Fruit fly (Drosophila melanogaster) whole organism, embryonic: ENCODE results near the gene CG10194.
A peak's percentile ranks its signal among the peaks of the same experiment; 100 is the strongest.

Experiments used
- CG10959 ChIP-seq: fragments of 200-800 bp; sonication (Bioruptor generic); IDR thresholded peaks from 2 replicates; pipeline ENCODE4 v1.3.6; 2022; ENCODE audit warnings: missing biosample characterization, missing genetic modification characterization
- CG1233 ChIP-seq: fragments of 200-800 bp; sonication (Bioruptor generic); optimal IDR thresholded peaks from 4 replicates; lab custom pipeline; 2018; ENCODE audit warnings: missing biosample characterization, mild to moderate bottlenecking, missing genetic modification characterization
- CG16815 ChIP-seq: fragments of 200-800 bp; sonication (Bioruptor generic); optimal IDR thresholded peaks from 3 replicates; lab custom pipeline; 2017; ENCODE audit warnings: missing biosample characterization, mild to moderate bottlenecking, missing genetic modification characterization
- CG2199 ChIP-seq: fragments of 200-800 bp; sonication (Bioruptor generic); IDR thresholded peaks from 3 replicates; pipeline ENCODE4 v1.3.6; 2022; ENCODE audit warnings: missing biosample characterization, missing genetic modification characterization
- CG2678 ChIP-seq: fragments of 200-800 bp; sonication (Bioruptor generic); optimal IDR thresholded peaks from 3 replicates; lab custom pipeline; 2019; ENCODE audit warnings: missing biosample characterization, mild to moderate bottlenecking, missing genetic modification characterization, moderate library complexity
- CG30020 ChIP-seq: fragments of 200-800 bp; optimal IDR thresholded peaks from 2 replicates; lab custom pipeline; 2019; ENCODE audit warnings: missing biosample characterization, mild to moderate bottlenecking, missing genetic modification characterization, moderate library complexity
- CG3995 ChIP-seq: fragments of 200-800 bp; sonication (Bioruptor generic); optimal IDR thresholded peaks from 3 replicates; lab custom pipeline; 2016; ENCODE audit warnings: missing biosample characterization, missing genetic modification characterization
- CG43689 ChIP-seq: fragments of 200-800 bp; sonication (Bioruptor generic); IDR thresholded peaks from 2 replicates; pipeline ENCODE4 v1.3.6; 2022; ENCODE audit warnings: missing biosample characterization, missing genetic modification characterization
- CG4617 ChIP-seq: fragments of 200-800 bp; sonication (Bioruptor generic); optimal IDR thresholded peaks from 3 replicates; lab custom pipeline; 2016; ENCODE audit warnings: missing biosample characterization, missing genetic modification characterization, borderline replicate concordance
- CG7963 ChIP-seq: fragments of 200-800 bp; sonication (Bioruptor generic); IDR thresholded peaks from 3 replicates; pipeline ENCODE4 v1.3.6; 2022; ENCODE audit warnings: missing biosample characterization, missing genetic modification characterization; ENCODE audit not compliant: partially characterized antibody
- CG8290 ChIP-seq, 3 experiments: fragments of 200-800 bp; sonication (Bioruptor generic); optimal IDR thresholded peaks; 2 replicates each; lab custom pipeline; 2016 to 2019; ENCODE audit warnings: missing biosample characterization in 3 of 3, missing genetic modification characterization in 3 of 3, mild to moderate bottlenecking in 2 of 3, moderate library complexity in 1 of 3
- CG8765 ChIP-seq: fragments of 200-800 bp; sonication (Bioruptor generic); IDR thresholded peaks from 2 replicates; pipeline ENCODE4 v1.3.6; 2022; ENCODE audit warnings: missing biosample characterization, missing genetic modification characterization
- CG9215 ChIP-seq: fragments of 200-800 bp; sonication (Bioruptor generic); IDR thresholded peaks from 2 replicates; pipeline ENCODE4 v1.3.6; 2022; ENCODE audit warnings: missing biosample characterization, missing genetic modification characterization
- CrebB ChIP-seq: fragments of 200-800 bp; sonication (Bioruptor generic); optimal IDR thresholded peaks from 3 replicates; lab custom pipeline; 2018; ENCODE audit warnings: missing biosample characterization, mild to moderate bottlenecking, missing genetic modification characterization
- Dp ChIP-seq: fragments of 200-800 bp; sonication (Bioruptor generic); optimal IDR thresholded peaks from 2 replicates; lab custom pipeline; 2018; ENCODE audit warnings: missing biosample characterization, mild to moderate bottlenecking, missing genetic modification characterization, moderate library complexity
- Dref ChIP-seq: fragments of 200-800 bp; sonication (Bioruptor generic); IDR thresholded peaks from 2 replicates; pipeline ENCODE4 v1.3.6; 2022; ENCODE audit warnings: missing biosample characterization, missing genetic modification characterization
- Gsc ChIP-seq: fragments of 200-800 bp; sonication (Bioruptor generic); IDR thresholded peaks from 2 replicates; pipeline ENCODE4 v1.3.6; 2022; ENCODE audit warnings: missing biosample characterization, missing genetic modification characterization
- Hr78 ChIP-seq, 2 experiments: fragments of 200-800 bp in 1 of 2; fragments of >200 bp in 1 of 2; sonication (Bioruptor generic) in 1 of 2; optimal IDR thresholded peaks; 2 replicates each; lab custom pipeline; 2017 to 2019; ENCODE audit warnings: missing biosample characterization in 2 of 2, missing genetic modification characterization in 2 of 2, mild to moderate bottlenecking in 1 of 2, moderate library complexity in 1 of 2
- Hsf ChIP-seq: fragments of 200-800 bp; sonication (Bioruptor generic); optimal IDR thresholded peaks from 3 replicates; lab custom pipeline; 2016; ENCODE audit warnings: missing biosample characterization, missing genetic modification characterization
- Mad ChIP-seq: fragments of 200-800 bp; sonication (Bioruptor generic); optimal IDR thresholded peaks from 2 replicates; lab custom pipeline; 2016; ENCODE audit warnings: missing biosample characterization, missing genetic modification characterization
- Myb ChIP-seq: fragments of 200-800 bp; sonication (Bioruptor generic); optimal IDR thresholded peaks from 2 replicates; lab custom pipeline; 2016; ENCODE audit warnings: missing biosample characterization, missing genetic modification characterization
- NFAT ChIP-seq: fragments of 200-800 bp; sonication (Bioruptor generic); IDR thresholded peaks from 2 replicates; pipeline ENCODE4 v1.3.6; 2022; ENCODE audit warnings: missing biosample characterization, missing genetic modification characterization
- Neu2 ChIP-seq: fragments of 200-800 bp; sonication (Bioruptor generic); optimal IDR thresholded peaks from 3 replicates; lab custom pipeline; 2016; ENCODE audit warnings: missing biosample characterization, missing genetic modification characterization, borderline replicate concordance
- Rfx ChIP-seq: fragments of 200-800 bp; sonication (Bioruptor generic); IDR thresholded peaks from 2 replicates; pipeline ENCODE4 v1.3.6; 2022; ENCODE audit warnings: missing biosample characterization, missing genetic modification characterization
- Sry-δ ChIP-seq: fragments of 200-800 bp; sonication (Bioruptor generic); optimal IDR thresholded peaks from 2 replicates; lab custom pipeline; 2016; ENCODE audit warnings: missing biosample characterization, missing genetic modification characterization
- Trl ChIP-seq, 3 experiments: fragments of >200 bp in 2 of 3; fragments of 200-800 bp in 1 of 3; sonication (Bioruptor generic) in 1 of 3; optimal IDR thresholded peaks; 2 replicates in 1 of 3; 3 replicates in 2 of 3; lab custom pipeline; 2016 to 2017; ENCODE audit warnings: missing biosample characterization in 1 of 3, missing genetic modification characterization in 1 of 3
- Xbp1 ChIP-seq: fragments of 200-800 bp; sonication (Bioruptor generic); optimal IDR thresholded peaks from 3 replicates; lab custom pipeline; 2016; ENCODE audit warnings: missing biosample characterization, mild to moderate bottlenecking, missing genetic modification characterization
- chinmo ChIP-seq: fragments of 200-800 bp; sonication (Bioruptor generic); IDR thresholded peaks from 4 replicates; pipeline ENCODE4 v1.3.6; 2022; ENCODE audit warnings: missing biosample characterization, missing genetic modification characterization; ENCODE audit not compliant: partially characterized antibody
- en ChIP-seq: fragments of 200-800 bp; sonication (Bioruptor generic); optimal IDR thresholded peaks from 2 replicates; lab custom pipeline; 2016; ENCODE audit warnings: missing biosample characterization, missing genetic modification characterization
- eve ChIP-seq, 2 experiments: fragments of >200 bp; optimal IDR thresholded peaks; 2 replicates each; lab custom pipeline; 2017; ENCODE audit warnings: missing biosample characterization in 2 of 2, missing genetic modification characterization in 2 of 2
- ham ChIP-seq: fragments of 200-800 bp; sonication (Bioruptor generic); IDR thresholded peaks from 2 replicates; pipeline ENCODE4 v1.3.6; 2022; ENCODE audit warnings: missing biosample characterization, missing genetic modification characterization
- hkb ChIP-seq, 2 experiments: fragments of 200-800 bp in 1 of 2; fragments of >200 bp in 1 of 2; sonication (Bioruptor generic) in 1 of 2; IDR thresholded peaks in 1 of 2; optimal IDR thresholded peaks in 1 of 2; 2 replicates each; pipeline versions ENCODE4 v1.3.6 to Lab custom; 2017 to 2022; ENCODE audit warnings: missing biosample characterization in 1 of 2, missing genetic modification characterization in 1 of 2
- insv ChIP-seq, 2 experiments: fragments of 200-800 bp; sonication (Bioruptor generic); optimal IDR thresholded peaks; 3 replicates each; lab custom pipeline; 2016 to 2018; ENCODE audit warnings: missing biosample characterization in 2 of 2, missing genetic modification characterization in 2 of 2
- jumu ChIP-seq: fragments of 200-800 bp; sonication (Bioruptor generic); optimal IDR thresholded peaks from 3 replicates; lab custom pipeline; 2016; ENCODE audit warnings: missing biosample characterization, missing genetic modification characterization
- maf-S ChIP-seq: fragments of 200-800 bp; sonication (Bioruptor generic); optimal IDR thresholded peaks from 2 replicates; lab custom pipeline; 2016; ENCODE audit warnings: missing biosample characterization, missing genetic modification characterization
- p53 ChIP-seq: fragments of 200-800 bp; sonication (Bioruptor generic); optimal IDR thresholded peaks from 2 replicates; lab custom pipeline; 2016; ENCODE audit warnings: missing biosample characterization, missing genetic modification characterization
- pan ChIP-seq, 4 experiments: fragments of >200 bp in 3 of 4; fragments of 200-800 bp in 1 of 4; sonication (Bioruptor generic) in 1 of 4; optimal IDR thresholded peaks in 3 of 4; IDR thresholded peaks in 1 of 4; 2 replicates each; pipeline versions ENCODE4 v1.3.6 to Lab custom; 2017 to 2022; ENCODE audit warnings: missing biosample characterization in 2 of 4, missing genetic modification characterization in 2 of 4, mixed read lengths in 1 of 4
- peb ChIP-seq: fragments of 200-800 bp; sonication (Bioruptor generic); IDR thresholded peaks from 2 replicates; pipeline ENCODE4 v1.3.6; 2022; ENCODE audit warnings: missing biosample characterization, missing genetic modification characterization
- pho ChIP-seq: fragments of 200-800 bp; sonication (Bioruptor generic); optimal IDR thresholded peaks from 2 replicates; lab custom pipeline; 2016; ENCODE audit warnings: missing biosample characterization, missing genetic modification characterization
- phol ChIP-seq: fragments of 200-800 bp; sonication (Bioruptor generic); optimal IDR thresholded peaks from 3 replicates; lab custom pipeline; 2018; ENCODE audit warnings: missing biosample characterization, mild to moderate bottlenecking, missing genetic modification characterization, moderate library complexity
- pzg ChIP-seq: fragments of 200-800 bp; sonication (Bioruptor generic); optimal IDR thresholded peaks from 3 replicates; lab custom pipeline; 2018; ENCODE audit warnings: missing biosample characterization, mild to moderate bottlenecking, missing genetic modification characterization, moderate library complexity
- rib ChIP-seq: fragments of 200-800 bp; sonication (Bioruptor generic); IDR thresholded peaks from 2 replicates; pipeline ENCODE4 v1.3.6; 2022; ENCODE audit warnings: missing biosample characterization, missing genetic modification characterization
- sens ChIP-seq: fragments of 200-800 bp; sonication (Bioruptor generic); peaks from one replicate; lab custom pipeline; 2016; ENCODE audit warnings: missing biosample characterization, missing genetic modification characterization
- sna ChIP-seq: fragments of 200-800 bp; sonication (Bioruptor generic); IDR thresholded peaks from 2 replicates; pipeline ENCODE4 v1.3.6; 2022; ENCODE audit warnings: missing biosample characterization, missing genetic modification characterization; ENCODE audit not compliant: partially characterized antibody
- toy ChIP-seq: fragments of 200-800 bp; sonication (Bioruptor generic); IDR thresholded peaks from 2 replicates; pipeline ENCODE4 v1.3.6; 2022; ENCODE audit warnings: missing biosample characterization, missing genetic modification characterization
- tup ChIP-seq: fragments of 200-800 bp; sonication (Bioruptor generic); optimal IDR thresholded peaks from 2 replicates; lab custom pipeline; 2016; ENCODE audit warnings: missing biosample characterization, mild to moderate bottlenecking, missing genetic modification characterization, moderate library complexity
- twi ChIP-seq: fragments of 200-800 bp; optimal IDR thresholded peaks from 2 replicates; lab custom pipeline; 2019; ENCODE audit warnings: missing biosample characterization, mild to moderate bottlenecking, missing genetic modification characterization, moderate library complexity
- wor ChIP-seq: fragments of 200-800 bp; sonication (Bioruptor generic); IDR thresholded peaks from 2 replicates; pipeline ENCODE4 v1.3.6; 2022; ENCODE audit warnings: missing biosample characterization, missing genetic modification characterization
- zen2 ChIP-seq: fragments of 200-800 bp; sonication (Bioruptor generic); IDR thresholded peaks from 3 replicates; pipeline ENCODE4 v1.3.6; 2022; ENCODE audit warnings: missing biosample characterization, missing genetic modification characterization; ENCODE audit not compliant: partially characterized antibody

The CG10194 gene

dm6 chr2L:19453381-19453780 lies 36.5 kb downstream of the CG10194 start, which contains the start of gene Top2 (continued):
- TF ChIP-seq CG43689, result no peak
- TF ChIP-seq Hsf (GFP tag; lab: Kevin White, UChicago), result peak; percentile 39
- peak; percentile 72; the same call in 2 of the 4 replicates for TF ChIP-seq chinmo (GFP tag; lab: Robert Waterston, UW)
- TF ChIP-seq CG3995 (GFP tag; lab: Kevin White, UChicago), result peak; percentile 100
- peak; percentile 98 for TF ChIP-seq Dref (GFP tag; lab: Robert Waterston, UW)
- peak; percentile 89 for TF ChIP-seq Myb
- peak; percentile 98 for TF ChIP-seq Sry-δ
- peak; percentile 51 for TF ChIP-seq Xbp1 (GFP tag; lab: Kevin White, UChicago)
- no peak for TF ChIP-seq rib (GFP tag; lab: Robert Waterston, UW)
- TF ChIP-seq CG4617 (GFP tag; lab: Kevin White, UChicago), result peak; percentile 82
- TF ChIP-seq wor, result no peak
- TF ChIP-seq twi (tag; lab: Kevin White, UChicago), result peak; percentile 8
- peak; percentile 11 for TF ChIP-seq CG16815
- TF ChIP-seq CG8290 (GFP tag; optimal IDR thresholded peaks at IDR 0.05; lab: Kevin White, UChicago), result peak; percentile 81
- peak in 1 of 2 experiments; percentile 88 for TF ChIP-seq CG8290 (tag; optimal IDR thresholded peaks at IDR 0.05; lab: Kevin White, UChicago)
- TF ChIP-seq Gsc (GFP tag; lab: Robert Waterston, UW), result no peak
- peak; percentile 79; the same call in 2 of the 3 replicates for TF ChIP-seq CG2199 (GFP tag; lab: Robert Waterston, UW)
- TF ChIP-seq Rfx (GFP tag; lab: Robert Waterston, UW), result peak; percentile 63
- peak; percentile 1 for TF ChIP-seq Neu2 (GFP tag; lab: Kevin White, UChicago)
- no peak for TF ChIP-seq Trl (optimal IDR thresholded peaks at IDR 0.05; lab: Kevin White, UChicago)
- TF ChIP-seq Trl (GFP tag; optimal IDR thresholded peaks at IDR 0.05; lab: Kevin White, UChicago), result peak; percentile 6
- TF ChIP-seq sna (GFP tag; lab: Robert Waterston, UW), result peak; percentile 44
- peak; percentile 36 for TF ChIP-seq phol (tag; lab: Kevin White, UChicago)
- peak; percentile 46; the same call in 1 of the 2 replicates for TF ChIP-seq CG9215 (GFP tag; lab: Robert Waterston, UW)
- peak; percentile 55; the same call in 1 of the 2 replicates for TF ChIP-seq NFAT (GFP tag; lab: Robert Waterston, UW)
- no peak for TF ChIP-seq toy
- no peak for TF ChIP-seq CG8765
- no peak for TF ChIP-seq Hr78 (GFP tag; optimal IDR thresholded peaks at IDR 0.05; lab: Kevin White, UChicago)
- no peak for TF ChIP-seq CG1233 (GFP tag; lab: Kevin White, UChicago)
- TF ChIP-seq pan (optimal IDR thresholded peaks at IDR 0.05; lab: Kevin White, UChicago), result no peak
- no peak for TF ChIP-seq pan (GFP tag; optimal IDR thresholded peaks at IDR 0.05 in 1 of 2, IDR thresholded peaks at IDR 0.05 in 1 of 2)
- TF ChIP-seq Dp (GFP tag; lab: Kevin White, UChicago), result peak; percentile 68
- TF ChIP-seq maf-S, result peak; percentile 64
- TF ChIP-seq CrebB (tag; lab: Kevin White, UChicago), result no peak
- TF ChIP-seq peb (GFP tag; lab: Robert Waterston, UW), result no peak
- TF ChIP-seq CG30020 (tag; lab: Kevin White, UChicago), result peak; percentile 70
- peak; percentile 78 for TF ChIP-seq sens (GFP tag; lab: Kevin White, UChicago)
- no peak for TF ChIP-seq eve (GFP tag; optimal IDR thresholded peaks at IDR 0.05; lab: Kevin White, UChicago)
- TF ChIP-seq ham (GFP tag; lab: Robert Waterston, UW), result no peak
- TF ChIP-seq zen2 (GFP tag; lab: Robert Waterston, UW), result peak; percentile 79
- no peak for TF ChIP-seq CG2678 (tag; lab: Kevin White, UChicago)
- peak in 1 of 2 experiments; percentile 53 for TF ChIP-seq insv (GFP tag; optimal IDR thresholded peaks at IDR 0.05; lab: Kevin White, UChicago)
- peak; percentile 39 for TF ChIP-seq jumu (GFP tag; lab: Kevin White, UChicago)
- no peak for TF ChIP-seq hkb (optimal IDR thresholded peaks at IDR 0.05; lab: Kevin White, UChicago)
- peak; percentile 29; the same call in 1 of the 2 replicates for TF ChIP-seq hkb (GFP tag; IDR thresholded peaks at IDR 0.05; lab: Robert Waterston, UW)
- TF ChIP-seq pho, result peak; percentile 55
- TF ChIP-seq Mad (GFP tag; lab: Kevin White, UChicago), result peak; percentile 58
- TF ChIP-seq tup (GFP tag; lab: Kevin White, UChicago), result no peak
- TF ChIP-seq p53 (GFP tag; lab: Kevin White, UChicago), result peak; percentile 71
- TF ChIP-seq en (GFP tag; lab: Kevin White, UChicago), result no peak
- TF ChIP-seq CG7963 (GFP tag; lab: Robert Waterston, UW), result peak; percentile 85
- no peak for TF ChIP-seq CG10959
- peak; percentile 97 for TF ChIP-seq pzg (GFP tag; lab: Kevin White, UChicago)
